Worm (Caenorhabditis elegans): Measurements from ENCODE around the gene Y67D8B.1.

Y67D8B.1 gene

ce11 chrIV:3168656-3169216, 3.7 kb downstream of the Y67D8B.1 start:
- TF ChIP-seq nfya-1 (tag; optimal IDR thresholded peaks at IDR 0.05) (peak; percentile 35), ceh-18 (tag; optimal IDR thresholded peaks at IDR 0.05) (peak; percentile 59), elt-2 (tag; optimal IDR thresholded peaks at IDR 0.05) (no peak), rnt-1 (tag; optimal IDR thresholded peaks at IDR 0.05) (no peak), unc-55 (GFP tag; optimal IDR thresholded peaks at IDR 0.05) (peak; percentile 73), ceh-31 (tag; optimal IDR thresholded peaks at IDR 0.05) (peak; percentile 10), hlh-8 (tag; optimal IDR thresholded peaks at IDR 0.05) (peak; percentile 74), ceh-6 (GFP tag; optimal IDR thresholded peaks at IDR 0.05) (no peak), syd-9 (tag; optimal IDR thresholded peaks at IDR 0.05) (no peak), ceh-34 (tag; optimal IDR thresholded peaks at IDR 0.05) (peak; percentile 90), ceh-9 (tag; optimal IDR thresholded peaks at IDR 0.05) (no peak), tbx-2 (tag; optimal IDR thresholded peaks at IDR 0.05) (peak; percentile 3)

DNA sequence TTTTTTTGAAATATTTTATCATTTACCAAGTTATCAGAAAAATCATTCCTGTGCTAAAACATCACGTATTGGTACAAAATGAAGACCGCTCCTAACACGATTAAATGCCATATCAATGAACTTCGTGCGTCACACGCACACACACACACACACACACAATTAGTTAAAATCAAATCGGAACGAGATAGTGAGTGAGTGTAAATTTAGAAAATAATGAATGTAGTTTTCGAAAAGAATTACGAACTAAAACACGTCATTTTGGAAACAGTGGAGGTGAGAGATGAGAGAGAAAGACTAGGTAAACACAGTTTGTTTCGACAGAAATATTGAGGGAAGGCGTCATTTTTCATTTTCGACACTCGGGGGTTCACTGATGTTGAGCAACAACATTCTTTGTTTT, 5.5 kb downstream of the Y67D8B.1 start:
- no peak for TF ChIP-seq ceh-6 (GFP tag; optimal IDR thresholded peaks at IDR 0.05)
- TF ChIP-seq pha-2 (tag; optimal IDR thresholded peaks at IDR 0.05): no peak
- TF ChIP-seq unc-3 (GFP tag; conservative IDR thresholded peaks at IDR 0.05): no peak
- no peak for TF ChIP-seq unc-3 (tag; optimal IDR thresholded peaks at IDR 0.05)
- no peak for TF ChIP-seq pag-3 (tag; optimal IDR thresholded peaks at IDR 0.05; ENCODE audit: borderline replicate concordance)
- TF ChIP-seq hlh-15 (tag; optimal IDR thresholded peaks at IDR 0.05): no peak
- no peak for TF ChIP-seq ceh-18 (tag; optimal IDR thresholded peaks at IDR 0.05)
- no peak for TF ChIP-seq npax-4 (tag; optimal IDR thresholded peaks at IDR 0.05)
- no peak for TF ChIP-seq hlh-6 (tag; optimal IDR thresholded peaks at IDR 0.05)
- no peak for TF ChIP-seq ceh-14 (tag; optimal IDR thresholded peaks at IDR 0.05)
- no peak for TF ChIP-seq pax-1 (tag; optimal IDR thresholded peaks at IDR 0.05)
- TF ChIP-seq C08G9.2 (tag; optimal IDR thresholded peaks at IDR 0.05): no peak
- TF ChIP-seq sdc-2 (tag; optimal IDR thresholded peaks at IDR 0.05): no peak
- no peak for TF ChIP-seq pha-4 (tag; optimal IDR thresholded peaks at IDR 0.05)
- TF ChIP-seq fkh-10 (GFP tag; optimal IDR thresholded peaks at IDR 0.05): no peak
- no peak for TF ChIP-seq pqm-1 (tag; optimal IDR thresholded peaks at IDR 0.05)
- TF ChIP-seq fax-1 (tag; optimal IDR thresholded peaks at IDR 0.05): no peak
- TF ChIP-seq dve-1 (tag; optimal IDR thresholded peaks at IDR 0.05): no peak
- no peak for TF ChIP-seq zip-5 (tag; optimal IDR thresholded peaks at IDR 0.05)

ce11 chrIV:3165365-3165764, 7.0 kb downstream of the Y67D8B.1 start:
- TF ChIP-seq lin-11 (tag; optimal IDR thresholded peaks at IDR 0.05) (no peak), hlh-30 (tag; optimal IDR thresholded peaks at IDR 0.05; ENCODE audit: insufficient read depth) (no peak), ceh-18 (tag; optimal IDR thresholded peaks at IDR 0.05) (no peak), ceh-2 (tag; optimal IDR thresholded peaks at IDR 0.05) (no peak), unc-86 (tag; optimal IDR thresholded peaks at IDR 0.05) (no peak), ceh-6 (GFP tag; optimal IDR thresholded peaks at IDR 0.05) (no peak), ceh-34 (tag; optimal IDR thresholded peaks at IDR 0.05) (no peak), odd-2 (tag; optimal IDR thresholded peaks at IDR 0.05) (no peak), pag-3 (tag; optimal IDR thresholded peaks at IDR 0.05; ENCODE audit: borderline replicate concordance) (no peak), unc-3 (GFP tag; conservative IDR thresholded peaks at IDR 0.05) (no peak), unc-3 (tag; optimal IDR thresholded peaks at IDR 0.05) (no peak), ceh-19 (GFP tag; optimal IDR thresholded peaks at IDR 0.05) (no peak), F13H6.1 (tag; optimal IDR thresholded peaks at IDR 0.05) (no peak), nfya-1 (tag; optimal IDR thresholded peaks at IDR 0.05) (no peak), Y22D7AL.16 (tag; optimal IDR thresholded peaks at IDR 0.05) (no peak), ttx-3 (tag; optimal IDR thresholded peaks at IDR 0.05) (no peak), lim-6 (tag; optimal IDR thresholded peaks at IDR 0.05) (no peak)

Data from whole organism, late embryonic.